Fruit fly (Drosophila melanogaster) whole organism, prepupa: ENCODE data around the gene CG11756.

Experiments used
- Blimp-1 ChIP-seq: fragments of 200-800 bp; sonication (Bioruptor generic); optimal IDR thresholded peaks from 3 replicates; lab custom pipeline; 2017; ENCODE audit warnings: missing biosample characterization, missing genetic modification characterization, mild to moderate bottlenecking, moderate library complexity, missing genetic modification reagents
- CG11294 ChIP-seq: fragments of 200-800 bp; sonication (Bioruptor generic); IDR thresholded peaks from 2 replicates; pipeline ENCODE4 v1.3.6; 2022; ENCODE audit warnings: missing biosample characterization, missing genetic modification characterization
- CG11902 ChIP-seq: fragments of 200-800 bp; sonication (Bioruptor generic); optimal IDR thresholded peaks from 3 replicates; lab custom pipeline; 2016; ENCODE audit warnings: missing biosample characterization, missing genetic modification characterization
- CG15336 ChIP-seq: fragments of 200-800 bp; sonication (Bioruptor generic); IDR thresholded peaks from 2 replicates; pipeline ENCODE4 v1.3.6; 2022; ENCODE audit warnings: missing biosample characterization, missing genetic modification characterization
- CG1621 ChIP-seq: fragments of 200-800 bp; sonication (Bioruptor generic); optimal IDR thresholded peaks from 3 replicates; lab custom pipeline; 2018; ENCODE audit warnings: missing biosample characterization, mild to moderate bottlenecking, missing genetic modification characterization
- CG16779 ChIP-seq: fragments of 200-800 bp; sonication (Bioruptor generic); optimal IDR thresholded peaks from 3 replicates; lab custom pipeline; 2017; ENCODE audit warnings: missing biosample characterization, mild to moderate bottlenecking, missing genetic modification characterization
- CG34406 ChIP-seq: fragments of 200-800 bp; sonication (Bioruptor generic); optimal IDR thresholded peaks from 3 replicates; lab custom pipeline; 2016; ENCODE audit warnings: missing biosample characterization, missing genetic modification characterization
- CG3919 ChIP-seq: fragments of 200-800 bp; sonication (Bioruptor generic); optimal IDR thresholded peaks from 3 replicates; lab custom pipeline; 2016; ENCODE audit warnings: missing biosample characterization, missing genetic modification characterization
- CG4318 ChIP-seq: fragments of 200-800 bp; sonication (Bioruptor generic); optimal IDR thresholded peaks from 3 replicates; lab custom pipeline; 2017; ENCODE audit warnings: missing biosample characterization, mild to moderate bottlenecking, missing genetic modification characterization
- CG6163 ChIP-seq: fragments of 200-800 bp; sonication (Bioruptor generic); IDR thresholded peaks from 3 replicates; pipeline ENCODE4 v1.3.6; 2022; ENCODE audit warnings: missing biosample characterization, missing genetic modification characterization
- CG6276 ChIP-seq: fragments of 200-800 bp; sonication (Bioruptor generic); optimal IDR thresholded peaks from 2 replicates; lab custom pipeline; 2017; ENCODE audit warnings: missing biosample characterization, mild to moderate bottlenecking, missing genetic modification characterization
- CG6808 ChIP-seq: fragments of 200-800 bp; sonication (Bioruptor generic); optimal IDR thresholded peaks from 3 replicates; lab custom pipeline; 2017; ENCODE audit warnings: missing biosample characterization, missing genetic modification characterization, mild to moderate bottlenecking, moderate library complexity, missing genetic modification reagents
- CG6854 ChIP-seq: fragments of 200-800 bp; sonication (Bioruptor generic); optimal IDR thresholded peaks from 2 replicates; lab custom pipeline; 2017; ENCODE audit warnings: missing biosample characterization, mild to moderate bottlenecking, missing genetic modification characterization
- CG7368 ChIP-seq: fragments of 200-800 bp; sonication (Bioruptor generic); optimal IDR thresholded peaks from 3 replicates; lab custom pipeline; 2016; ENCODE audit warnings: missing biosample characterization, missing genetic modification characterization
- CG8119 ChIP-seq: fragments of 200-800 bp; sonication (Bioruptor generic); IDR thresholded peaks from 3 replicates; pipeline ENCODE4 v1.3.6; 2022; ENCODE audit warnings: missing biosample characterization, missing genetic modification characterization
- CG8319 ChIP-seq: fragments of 200-800 bp; sonication (Bioruptor generic); optimal IDR thresholded peaks from 3 replicates; lab custom pipeline; 2016; ENCODE audit warnings: missing biosample characterization, missing genetic modification characterization
- CG8632 ChIP-seq: fragments of 200-800 bp; sonication (Bioruptor generic); optimal IDR thresholded peaks from 3 replicates; lab custom pipeline; 2016; ENCODE audit warnings: missing biosample characterization, missing genetic modification characterization
- CG9139 ChIP-seq: fragments of 200-800 bp; sonication (Bioruptor generic); optimal IDR thresholded peaks from 3 replicates; lab custom pipeline; 2017; ENCODE audit warnings: missing biosample characterization, mild to moderate bottlenecking, missing genetic modification characterization
- Eip78C ChIP-seq: fragments of 200-800 bp; sonication (Bioruptor generic); peaks from one replicate; lab custom pipeline; 2016; ENCODE audit warnings: missing biosample characterization, missing genetic modification characterization
- Eip93F ChIP-seq: fragments of 200-800 bp; sonication (Bioruptor generic); optimal IDR thresholded peaks from 2 replicates; lab custom pipeline; 2016; ENCODE audit warnings: missing biosample characterization, mild to moderate bottlenecking, missing genetic modification characterization
- Gug ChIP-seq: fragments of 200-800 bp; sonication (Bioruptor generic); IDR thresholded peaks from 2 replicates; pipeline ENCODE4 v1.3.6; 2022; ENCODE audit warnings: missing biosample characterization, missing genetic modification characterization
- Hr38 ChIP-seq: sonication (Bioruptor generic); optimal IDR thresholded peaks from 2 replicates; lab custom pipeline; 2016; ENCODE audit warnings: missing biosample characterization, missing genetic modification characterization
- Hr39 ChIP-seq: fragments of 200-800 bp; sonication (Bioruptor generic); optimal IDR thresholded peaks from 2 replicates; lab custom pipeline; 2016; ENCODE audit warnings: missing biosample characterization, missing genetic modification characterization
- Hr4 ChIP-seq: fragments of 200-800 bp; sonication (Bioruptor generic); optimal IDR thresholded peaks from 3 replicates; lab custom pipeline; 2016; ENCODE audit warnings: missing biosample characterization, missing genetic modification characterization
- Lpt ChIP-seq: fragments of 200-800 bp; sonication (Bioruptor generic); optimal IDR thresholded peaks from 3 replicates; lab custom pipeline; 2016; ENCODE audit warnings: missing biosample characterization, missing genetic modification characterization
- Met ChIP-seq: fragments of 200-800 bp; sonication (Bioruptor generic); optimal IDR thresholded peaks from 3 replicates; lab custom pipeline; 2016; ENCODE audit warnings: missing biosample characterization, missing genetic modification characterization
- OdsH ChIP-seq: fragments of 200-800 bp; sonication (Bioruptor generic); optimal IDR thresholded peaks from 3 replicates; lab custom pipeline; 2016; ENCODE audit warnings: missing biosample characterization, missing genetic modification characterization
- Smox ChIP-seq: fragments of 200-800 bp; sonication (Bioruptor generic); optimal IDR thresholded peaks from 3 replicates; lab custom pipeline; 2016; ENCODE audit warnings: missing biosample characterization, missing genetic modification characterization
- Sox102F ChIP-seq: fragments of 200-800 bp; sonication (Bioruptor generic); optimal IDR thresholded peaks from 2 replicates; lab custom pipeline; 2016; ENCODE audit warnings: missing biosample characterization, mild to moderate bottlenecking, missing genetic modification characterization
- Sox14 ChIP-seq: fragments of 200-800 bp; sonication (Bioruptor generic); optimal IDR thresholded peaks from 3 replicates; lab custom pipeline; 2016; ENCODE audit warnings: missing biosample characterization, missing genetic modification characterization
- Sox15 ChIP-seq: fragments of 200-800 bp; sonication (Bioruptor generic); optimal IDR thresholded peaks from 3 replicates; lab custom pipeline; 2016; ENCODE audit warnings: missing biosample characterization, missing genetic modification characterization
- acj6 ChIP-seq: fragments of 200-800 bp; sonication (Bioruptor generic); optimal IDR thresholded peaks from 3 replicates; lab custom pipeline; 2016; ENCODE audit warnings: missing biosample characterization, missing genetic modification characterization
- cyc ChIP-seq: fragments of 200-800 bp; sonication (Bioruptor generic); optimal IDR thresholded peaks from 3 replicates; lab custom pipeline; 2016; ENCODE audit warnings: missing biosample characterization, missing genetic modification characterization
- eg ChIP-seq: fragments of 200-800 bp; sonication (Bioruptor generic); IDR thresholded peaks from 3 replicates; pipeline ENCODE4 v1.3.6; 2022; ENCODE audit warnings: missing biosample characterization, missing genetic modification characterization
- fd59A ChIP-seq: fragments of 200-800 bp; sonication (Bioruptor generic); optimal IDR thresholded peaks from 2 replicates; lab custom pipeline; 2017; ENCODE audit warnings: missing biosample characterization, mild to moderate bottlenecking, missing genetic modification characterization, missing genetic modification reagents
- fkh ChIP-seq: fragments of 200-800 bp; sonication (Bioruptor generic); optimal IDR thresholded peaks from 3 replicates; lab custom pipeline; 2017; ENCODE audit warnings: missing biosample characterization, mild to moderate bottlenecking, missing genetic modification characterization, moderate library complexity
- net ChIP-seq: fragments of 200-800 bp; sonication (Bioruptor generic); optimal IDR thresholded peaks from 3 replicates; lab custom pipeline; 2016; ENCODE audit warnings: missing biosample characterization, missing genetic modification characterization
- pdm3 ChIP-seq: fragments of 200-800 bp; sonication (Bioruptor generic); optimal IDR thresholded peaks from 3 replicates; lab custom pipeline; 2016; ENCODE audit warnings: missing biosample characterization, missing genetic modification characterization
- salr ChIP-seq, 2 experiments: fragments of 200-800 bp; sonication (Bioruptor generic); optimal IDR thresholded peaks; 3 replicates each; lab custom pipeline; 2016 to 2018; ENCODE audit warnings: missing biosample characterization in 2 of 2, missing genetic modification characterization in 2 of 2, mild to moderate bottlenecking in 1 of 2
- spab ChIP-seq: fragments of 200-800 bp; sonication (Bioruptor generic); optimal IDR thresholded peaks from 2 replicates; lab custom pipeline; 2017; ENCODE audit warnings: missing biosample characterization, mild to moderate bottlenecking, missing genetic modification characterization, missing genetic modification reagents
- ss ChIP-seq, 2 experiments: fragments of 200-800 bp; sonication (Bioruptor generic); optimal IDR thresholded peaks; 2 replicates in 1 of 2; 3 replicates in 1 of 2; lab custom pipeline; 2017 to 2018; ENCODE audit warnings: mild to moderate bottlenecking in 2 of 2, missing biosample characterization in 2 of 2, missing genetic modification characterization in 2 of 2, moderate library complexity in 1 of 2
- svp ChIP-seq: fragments of 200-800 bp; sonication (Bioruptor generic); peaks from one replicate; lab custom pipeline; 2016; ENCODE audit warnings: missing biosample characterization, missing genetic modification characterization
- topi ChIP-seq: fragments of 200-800 bp; sonication (Bioruptor generic); optimal IDR thresholded peaks from 3 replicates; lab custom pipeline; 2016; ENCODE audit warnings: missing biosample characterization, missing genetic modification characterization
- vri ChIP-seq: fragments of 200-800 bp; sonication (Bioruptor generic); optimal IDR thresholded peaks from 3 replicates; lab custom pipeline; 2016; ENCODE audit warnings: missing biosample characterization, mild to moderate bottlenecking, missing genetic modification characterization

CG11756 gene

DNA sequence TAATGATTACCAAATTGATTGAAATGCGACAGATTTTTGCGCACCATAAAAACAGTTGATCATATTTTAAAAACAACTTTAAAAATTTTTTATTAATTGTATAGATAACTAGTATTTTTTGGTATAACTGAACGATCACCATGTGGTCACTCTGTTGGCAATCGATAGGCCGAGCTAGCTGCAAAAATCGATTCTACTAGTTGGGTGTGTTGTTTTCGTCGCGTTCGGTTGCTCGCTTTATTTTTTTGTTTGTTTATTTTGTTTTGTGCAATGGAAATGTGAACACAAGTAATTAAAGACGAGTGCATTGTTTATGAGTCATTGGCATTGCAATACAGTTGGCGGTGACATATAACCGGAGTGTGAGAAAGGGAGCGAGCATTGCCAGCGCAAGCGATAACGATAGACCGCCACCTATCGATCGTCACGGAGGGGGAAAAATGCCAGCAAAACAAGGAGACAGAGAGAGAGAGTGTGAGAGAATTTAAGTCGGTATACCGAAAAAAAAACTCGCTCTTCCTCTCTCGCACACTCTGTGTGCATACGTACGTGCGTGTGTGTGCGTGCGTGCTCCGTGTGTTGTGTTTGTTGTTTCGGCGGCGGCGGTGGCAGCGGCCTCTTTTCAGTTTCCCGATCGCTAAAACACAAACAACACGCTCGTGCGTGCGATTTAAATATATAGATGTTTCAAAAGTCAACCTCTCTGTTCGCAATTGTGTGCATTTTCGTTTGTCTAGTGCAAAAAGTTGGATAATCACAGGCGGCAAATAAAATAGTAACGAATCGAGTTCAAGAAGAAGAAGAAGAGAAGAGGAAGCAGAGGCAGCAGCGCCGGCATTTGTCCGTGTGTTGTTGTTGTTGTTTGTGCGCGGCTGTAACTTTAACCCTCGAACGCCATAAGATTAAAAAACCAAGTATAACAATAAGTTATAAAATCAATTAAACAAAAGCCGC lies 41.9 kb downstream of the CG11756 start:
- peak in 1 of 2 experiments; percentile 28 for TF ChIP-seq ss (GFP tag; optimal IDR thresholded peaks at IDR 0.05; lab: Kevin White, UChicago)
- peak; percentile 48 for TF ChIP-seq svp (GFP tag; lab: Kevin White, UChicago)
- peak; percentile 32 for TF ChIP-seq CG6854 (GFP tag; lab: Kevin White, UChicago)
- TF ChIP-seq CG8319 (GFP tag; lab: Kevin White, UChicago): no peak
- TF ChIP-seq Lpt (GFP tag; lab: Kevin White, UChicago): peak; percentile 40
- TF ChIP-seq CG34406 (GFP tag; lab: Kevin White, UChicago): no peak
- no peak for TF ChIP-seq Smox (GFP tag; lab: Kevin White, UChicago)
- TF ChIP-seq CG6163 (GFP tag; lab: Robert Waterston, UW): peak; percentile 45; the same call in 1 of the 3 replicates
- TF ChIP-seq Eip78C (GFP tag; lab: Kevin White, UChicago): peak; percentile 16
- TF ChIP-seq CG1621 (tag; lab: Kevin White, UChicago): peak; percentile 9
- TF ChIP-seq CG6276 (GFP tag; lab: Kevin White, UChicago): peak; percentile 36
- 0 out of 3 replicates have a peak, but pooled peaks have one; percentile 7 for TF ChIP-seq eg (GFP tag; lab: Robert Waterston, UW)
- TF ChIP-seq fkh (GFP tag; lab: Kevin White, UChicago): peak; percentile 76
- TF ChIP-seq, all 60 proteins: peak for 10

DNA sequence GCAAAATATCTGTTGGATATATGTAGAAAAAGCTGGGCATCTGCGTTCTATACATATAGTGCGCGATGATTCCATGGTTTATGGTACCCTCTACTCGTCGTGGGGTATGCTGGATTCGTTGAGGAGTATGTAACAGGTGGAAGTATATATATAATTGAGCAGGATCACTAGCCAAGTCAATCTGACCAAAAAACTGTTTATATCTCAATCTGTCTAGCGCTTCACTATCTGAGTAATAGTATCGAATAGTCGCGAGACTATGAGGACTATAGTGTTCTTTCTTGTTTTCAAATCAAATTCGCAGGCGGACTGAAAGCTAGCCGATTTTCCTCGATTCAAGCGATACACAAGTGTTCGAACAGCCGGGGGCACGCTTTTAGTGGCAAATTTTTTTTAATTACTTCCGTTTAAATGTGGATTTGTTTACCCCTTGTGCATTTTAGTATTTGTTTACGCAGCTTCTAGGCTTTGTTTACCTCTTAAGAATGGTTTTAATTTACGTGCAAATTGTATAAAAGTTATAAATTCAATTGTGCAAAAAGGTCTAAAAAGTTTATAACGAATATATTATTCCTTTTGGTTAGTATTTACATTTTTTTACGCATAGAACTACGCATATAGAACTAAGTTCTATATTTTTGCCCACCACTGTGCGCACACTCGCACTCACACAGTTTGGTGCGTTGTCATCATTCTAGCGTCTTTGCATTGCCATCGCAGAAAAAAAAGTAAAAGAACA lies 42.9 kb downstream of the CG11756 start:
- TF ChIP-seq CG1621 (tag; lab: Kevin White, UChicago): peak; percentile 43
- TF ChIP-seq Sox14: peak; percentile 70
- TF ChIP-seq spab (GFP tag; lab: Kevin White, UChicago): peak; percentile 42
- peak; percentile 31 for TF ChIP-seq CG8632
- TF ChIP-seq Hr39 (GFP tag; lab: Kevin White, UChicago): peak; percentile 60
- peak in 1 of 2 experiments; percentile 59 for TF ChIP-seq salr (GFP tag; optimal IDR thresholded peaks at IDR 0.05; lab: Kevin White, UChicago)
- peak; percentile 55 for TF ChIP-seq Met (GFP tag; lab: Kevin White, UChicago)
- TF ChIP-seq CG6854 (GFP tag; lab: Kevin White, UChicago): no peak
- no peak for TF ChIP-seq svp (GFP tag; lab: Kevin White, UChicago)
- peak; percentile 50 for TF ChIP-seq cyc (GFP tag; lab: Kevin White, UChicago)
- peak; percentile 52 for TF ChIP-seq CG34406 (GFP tag; lab: Kevin White, UChicago)
- TF ChIP-seq CG7368 (GFP tag; lab: Kevin White, UChicago): peak; percentile 42
- TF ChIP-seq CG8319 (GFP tag; lab: Kevin White, UChicago): peak; percentile 24
- peak; percentile 22 for TF ChIP-seq Sox15
- peak; percentile 83 for TF ChIP-seq CG8119 (GFP tag; lab: Robert Waterston, UW)
- TF ChIP-seq eg (GFP tag; lab: Robert Waterston, UW): peak; percentile 94
- TF ChIP-seq Blimp-1 (GFP tag; lab: Kevin White, UChicago): no peak
- peak; percentile 66 for TF ChIP-seq CG3919 (GFP tag; lab: Kevin White, UChicago)
- peak; percentile 45 for TF ChIP-seq CG6808 (GFP tag; lab: Kevin White, UChicago)
- TF ChIP-seq Eip93F (GFP tag; lab: Kevin White, UChicago): no peak
- peak; percentile 83 for TF ChIP-seq CG15336 (GFP tag; lab: Robert Waterston, UW)
- peak; percentile 44 for TF ChIP-seq topi
- peak; percentile 56 for TF ChIP-seq CG4318
- peak; percentile 39 for TF ChIP-seq fd59A
- TF ChIP-seq Smox (GFP tag; lab: Kevin White, UChicago): peak; percentile 41
- peak; percentile 63 for TF ChIP-seq OdsH (GFP tag; lab: Kevin White, UChicago)
- no peak for TF ChIP-seq CG9139
- peak; percentile 87 for TF ChIP-seq Gug
- peak; percentile 43 for TF ChIP-seq CG16779
- TF ChIP-seq Hr38: no peak
- TF ChIP-seq pdm3 (GFP tag; lab: Kevin White, UChicago): peak; percentile 65
- TF ChIP-seq vri (GFP tag; lab: Kevin White, UChicago): no peak
- peak; percentile 91 for TF ChIP-seq CG6163 (GFP tag; lab: Robert Waterston, UW)
- peak; percentile 2 for TF ChIP-seq CG11902
- peak; percentile 53 for TF ChIP-seq acj6 (GFP tag; lab: Kevin White, UChicago)
- peak; percentile 45 for TF ChIP-seq Lpt (GFP tag; lab: Kevin White, UChicago)
- peak; percentile 46 for TF ChIP-seq Sox102F (GFP tag; lab: Kevin White, UChicago)
- TF ChIP-seq CG11294 (GFP tag; lab: Robert Waterston, UW): peak; percentile 73
- peak; percentile 57 for TF ChIP-seq net (GFP tag; lab: Kevin White, UChicago)
- TF ChIP-seq Hr4 (GFP tag; lab: Kevin White, UChicago): peak; percentile 75
